Worm (Caenorhabditis elegans): ENCODE measurements around the gene glb-32.
A peak's percentile ranks its signal among the peaks of the same experiment; 100 is the strongest.

Gene glb-32

ce11 chrV:5052233-5052632, 37.1 kb downstream of the glb-32 start, which contains the start of gene K11D12.12:
Gene K11D12.12, plus strand, starts transcription at chrV:5052261.
- TF ChIP-seq snpc-1.2 (GFP tag; IDR thresholded peaks at IDR 0.05): no peak

- TF ChIP-seq ama-1 (optimal IDR thresholded peaks at IDR 0.05) (no peak), duxl-1 (tag; optimal IDR thresholded peaks at IDR 0.05; ENCODE audit: poor library complexity) (peak; percentile 3), daf-19 (GFP tag; conservative IDR thresholded peaks at IDR 0.05) (no peak), fos-1 (tag; optimal IDR thresholded peaks at IDR 0.05) (peak; percentile 19), daf-12 (tag; optimal IDR thresholded peaks at IDR 0.05) (no peak), cey-2 (tag; optimal IDR thresholded peaks at IDR 0.05; ENCODE audit: borderline replicate concordance, insufficient read depth) (no peak), ceh-82 (tag; optimal IDR thresholded peaks at IDR 0.05) (no peak), zfp-3 (GFP tag; conservative IDR thresholded peaks at IDR 0.05) (no peak), vab-7 (GFP tag; IDR thresholded peaks at IDR 0.05) (no peak), daf-16 (GFP tag; optimal IDR thresholded peaks at IDR 0.05) (no peak), daf-16 (tag; optimal IDR thresholded peaks at IDR 0.05) (no peak), set-16 (GFP tag; IDR thresholded peaks at IDR 0.05) (peak; percentile 72), egl-43 (GFP tag; IDR thresholded peaks at IDR 0.05) (peak; percentile 44; the same call in 1 of the 2 replicates), ces-1 (GFP tag; optimal IDR thresholded peaks at IDR 0.05) (no peak), tra-1 (GFP tag; IDR thresholded peaks at IDR 0.05) (0 out of 2 replicates have a peak, but pooled peaks have one; percentile 49), dmd-8 (GFP tag; IDR thresholded peaks at IDR 0.05) (0 out of 2 replicates have a peak, but pooled peaks have one; percentile 40), nhr-237 (tag; optimal IDR thresholded peaks at IDR 0.05) (no peak), ZK337.2 (GFP tag; IDR thresholded peaks at IDR 0.05) (0 out of 2 replicates have a peak, but pooled peaks have one; percentile 53), spr-3 (GFP tag; optimal IDR thresholded peaks at IDR 0.05) (peak; percentile 50), pha-4 (GFP tag; IDR thresholded peaks at IDR 0.05) (no peak), pha-4 (tag; optimal IDR thresholded peaks at IDR 0.05) (no peak), T26A8.4 (GFP tag; IDR thresholded peaks at IDR 0.05) (0 out of 2 replicates have a peak, but pooled peaks have one; percentile 42)
Measured at ce11 chrV:5050073-5050599, 39.2 kb downstream of the glb-32 start.

- TF ChIP-seq nhr-28 (tag; optimal IDR thresholded peaks at IDR 0.05) (peak; percentile 83), ztf-11 (tag; optimal IDR thresholded peaks at IDR 0.05) (no peak), daf-19 (GFP tag; conservative IDR thresholded peaks at IDR 0.05) (peak; percentile 78), dpl-1 (GFP tag; optimal IDR thresholded peaks at IDR 0.05) (peak; percentile 90), snpc-4 (tag; optimal IDR thresholded peaks at IDR 0.05) (no peak), egl-27 (tag; optimal IDR thresholded peaks at IDR 0.05) (no peak), nhr-6 (tag; optimal IDR thresholded peaks at IDR 0.05) (peak; percentile 81), F44E2.7 (GFP tag; IDR thresholded peaks at IDR 0.05) (0 out of 2 replicates have a peak, but pooled peaks have one; percentile 51), dmd-6 (GFP tag; IDR thresholded peaks at IDR 0.05) (peak; percentile 90), snpc-1.2 (GFP tag; IDR thresholded peaks at IDR 0.05) (peak; percentile 70), zip-11 (GFP tag; IDR thresholded peaks at IDR 0.05) (no peak), egl-43 (GFP tag; IDR thresholded peaks at IDR 0.05) (peak; percentile 97), mxl-2 (GFP tag; conservative IDR thresholded peaks at IDR 0.05) (peak; percentile 33; the same call in 1 of the 2 replicates), lin-15B (tag; optimal IDR thresholded peaks at IDR 0.05) (peak; percentile 31), ces-1 (GFP tag; optimal IDR thresholded peaks at IDR 0.05) (no peak), saeg-2 (GFP tag; IDR thresholded peaks at IDR 0.05) (peak; percentile 86), lin-1 (GFP tag; IDR thresholded peaks at IDR 0.05) (peak; percentile 61; the same call in 1 of the 2 replicates), php-3 (GFP tag; IDR thresholded peaks at IDR 0.05) (peak; percentile 71; the same call in 1 of the 2 replicates), ceh-20 (GFP tag; IDR thresholded peaks at IDR 0.05) (peak; percentile 97), nhr-237 (tag; optimal IDR thresholded peaks at IDR 0.05) (no peak), hif-1 (tag; optimal IDR thresholded peaks at IDR 0.05) (peak; percentile 61 to 75), rbr-2 (tag; optimal IDR thresholded peaks at IDR 0.05) (peak; percentile 97), spr-3 (GFP tag; optimal IDR thresholded peaks at IDR 0.05) (peak; percentile 61), zip-2 (tag; optimal IDR thresholded peaks at IDR 0.05) (peak; percentile 11), lsy-2 (tag; optimal IDR thresholded peaks at IDR 0.05) (peak; percentile 81 to 92), ztf-7 (tag; optimal IDR thresholded peaks at IDR 0.05) (peak; percentile 55), zfp-3 (GFP tag; conservative IDR thresholded peaks at IDR 0.05) (peak; percentile 75; the same call in 1 of the 2 replicates), nhr-102 (tag; optimal IDR thresholded peaks at IDR 0.05) (peak; percentile 93), nhr-42 (GFP tag; IDR thresholded peaks at IDR 0.05) (peak; percentile 93), nhr-41 (GFP tag; IDR thresholded peaks at IDR 0.05) (no peak), ZK337.2 (GFP tag; IDR thresholded peaks at IDR 0.05) (peak; percentile 69)
Measured at ce11 chrV:5049333-5049942, 39.9 kb downstream of the glb-32 start, which contains the start of the genes pqn-51 and K11D12.14. Gene pqn-51, plus strand, starts transcription at chrV:5049607. Gene K11D12.14, plus strand, starts transcription at chrV:5049636.
